Fruit fly (Drosophila melanogaster): ENCODE measurements around the gene MICU1.

MICU1 gene

dm6 chr2L:7227434-7227833, 45.4 kb downstream of the MICU1 start, which contains the start of gene CG43799:
TSS of gene CG43799 (plus strand) at chr2L:7227734.
- TF ChIP-seq CG32264 (GFP tag; optimal IDR thresholded peaks at IDR 0.05) (no peak), dl (GFP tag; optimal IDR thresholded peaks at IDR 0.05; ENCODE audit: insufficient read depth in 1 of 2, partially characterized antibody in 2 of 2) (no peak), h (GFP tag; optimal IDR thresholded peaks at IDR 0.05) (no peak), Myc (optimal IDR thresholded peaks at IDR 0.05) (no peak), psq (GFP tag; optimal IDR thresholded peaks at IDR 0.05) (no peak), brk (GFP tag; optimal IDR thresholded peaks at IDR 0.05) (no peak), ey (GFP tag; optimal IDR thresholded peaks at IDR 0.05) (no peak), Rel (GFP tag; optimal IDR thresholded peaks at IDR 0.05) (no peak), Rel (tag; optimal IDR thresholded peaks at IDR 0.05) (no peak), HLH106 (tag; optimal IDR thresholded peaks at IDR 0.05) (no peak), Abd-B (GFP tag; optimal IDR thresholded peaks at IDR 0.05) (no peak), br (GFP tag; optimal IDR thresholded peaks at IDR 0.05) (no peak), Hnf4 (GFP tag; optimal IDR thresholded peaks at IDR 0.05) (no peak), OdsH (GFP tag; optimal IDR thresholded peaks at IDR 0.05) (no peak)

dm6 chr2L:7232713-7233112, 50.7 kb downstream of the MICU1 start, which contains the start of gene CG43800:
TSS of gene CG43800 (minus strand) at chr2L:7232813.
- TF ChIP-seq OdsH (GFP tag; optimal IDR thresholded peaks at IDR 0.05): no peak
- no peak for TF ChIP-seq Abd-B (GFP tag; optimal IDR thresholded peaks at IDR 0.05)
- TF ChIP-seq fru (GFP tag; optimal IDR thresholded peaks at IDR 0.05): no peak
- TF ChIP-seq Jra (GFP tag; optimal IDR thresholded peaks at IDR 0.05): no peak
- TF ChIP-seq rgr (GFP tag; optimal IDR thresholded peaks at IDR 0.05): no peak
- no peak for TF ChIP-seq Myc (optimal IDR thresholded peaks at IDR 0.05)
- no peak for TF ChIP-seq usp (GFP tag; optimal IDR thresholded peaks at IDR 0.05)
- no peak for TF ChIP-seq Rel (GFP tag; optimal IDR thresholded peaks at IDR 0.05)
- TF ChIP-seq Rel (tag; optimal IDR thresholded peaks at IDR 0.05): no peak
- TF ChIP-seq woc (GFP tag; optimal IDR thresholded peaks at IDR 0.05): no peak
- TF ChIP-seq Hnf4 (GFP tag; optimal IDR thresholded peaks at IDR 0.05): no peak
- no peak for TF ChIP-seq brk (GFP tag; optimal IDR thresholded peaks at IDR 0.05)
- no peak for TF ChIP-seq foxo (GFP tag; optimal IDR thresholded peaks at IDR 0.05)
- no peak for TF ChIP-seq tai (GFP tag; optimal IDR thresholded peaks at IDR 0.05)
- TF ChIP-seq lola (GFP tag; optimal IDR thresholded peaks at IDR 0.05): no peak
- TF ChIP-seq sage (GFP tag; optimal IDR thresholded peaks at IDR 0.05): no peak
- no peak for TF ChIP-seq Hr78 (GFP tag; optimal IDR thresholded peaks at IDR 0.05)
- TF ChIP-seq HLH106 (tag; optimal IDR thresholded peaks at IDR 0.05): no peak
